Worm (Caenorhabditis elegans): ENCODE measurements around the gene C12D8.21.
A peak's percentile ranks its signal among the peaks of the same experiment; 100 is the strongest.

C12D8.21 gene

ce11 chrV:10256050-10256449 is 15.1 kb upstream of the C12D8.21 start, which contains the start of gene nhr-232:
Gene nhr-232 (plus strand): TSS chrV:10256170.
- TF ChIP-seq lin-35 (GFP tag; optimal IDR thresholded peaks at IDR 0.05) = peak in 1 of 2 experiments; percentile 32
- peak; percentile 17 for TF ChIP-seq lin-14 (GFP tag; optimal IDR thresholded peaks at IDR 0.05)
- peak; percentile 70 for TF ChIP-seq elt-2 (tag; optimal IDR thresholded peaks at IDR 0.05)
- TF ChIP-seq lir-3 (tag; optimal IDR thresholded peaks at IDR 0.05; ENCODE audit: poor library complexity) = no peak
- TF ChIP-seq efl-1 (optimal IDR thresholded peaks at IDR 0.05) = no peak
- TF ChIP-seq efl-1 (GFP tag; optimal IDR thresholded peaks at IDR 0.05 in 1 of 2) = peak in 1 of 2 experiments; percentile 39

ce11 chrV:10255005-10255472 is 14.1 kb upstream of the C12D8.21 start, which contains the start of gene rop-1:
Gene rop-1 (minus strand): TSS chrV:10255055.
- peak in 1 of 2 experiments; percentile 28 for TF ChIP-seq lin-35 (GFP tag; optimal IDR thresholded peaks at IDR 0.05)
- peak in 1 of 2 experiments; percentile 52 for TF ChIP-seq lsy-2 (tag; optimal IDR thresholded peaks at IDR 0.05)
- no peak for TF ChIP-seq unc-62 (GFP tag; optimal IDR thresholded peaks at IDR 0.05)
- TF ChIP-seq ceh-82 (tag; optimal IDR thresholded peaks at IDR 0.05) = peak in 1 of 3 experiments; percentile 3
- no peak for TF ChIP-seq nhr-77 (tag; optimal IDR thresholded peaks at IDR 0.05)
- no peak for TF ChIP-seq ztf-11 (tag; optimal IDR thresholded peaks at IDR 0.05)
- peak in 1 of 2 experiments; percentile 26 for TF ChIP-seq efl-1 (optimal IDR thresholded peaks at IDR 0.05)
- TF ChIP-seq efl-1 (GFP tag; optimal IDR thresholded peaks at IDR 0.05 in 1 of 2) = peak in 1 of 2 experiments; percentile 4
- TF ChIP-seq C16A3.4 (tag; optimal IDR thresholded peaks at IDR 0.05) = no peak
- no peak for TF ChIP-seq zip-4 (GFP tag; optimal IDR thresholded peaks at IDR 0.05)
- TF ChIP-seq elt-2 (tag; optimal IDR thresholded peaks at IDR 0.05) = peak; percentile 5
- TF ChIP-seq tlp-1 (tag; optimal IDR thresholded peaks at IDR 0.05) = no peak
- TF ChIP-seq lir-3 (tag; optimal IDR thresholded peaks at IDR 0.05; ENCODE audit: poor library complexity) = no peak
- peak; percentile 35 for TF ChIP-seq lin-14 (GFP tag; optimal IDR thresholded peaks at IDR 0.05)
- TF ChIP-seq nhr-20 (tag; optimal IDR thresholded peaks at IDR 0.05) = peak; percentile 10
- no peak for TF ChIP-seq dpl-1 (GFP tag; optimal IDR thresholded peaks at IDR 0.05)
- no peak for TF ChIP-seq nhr-28 (tag; optimal IDR thresholded peaks at IDR 0.05)
- TF ChIP-seq nhr-85 (tag) = no peak
- no peak for TF ChIP-seq aha-1 (tag; optimal IDR thresholded peaks at IDR 0.05)
- TF ChIP-seq blmp-1 (tag; optimal IDR thresholded peaks at IDR 0.05) = peak; percentile 89
- TF ChIP-seq ets-5 (GFP tag; IDR thresholded peaks at IDR 0.05) = no peak
- TF ChIP-seq skn-1 (tag; optimal IDR thresholded peaks at IDR 0.05) = peak; percentile 67

ce11 chrV:10252682-10253081 is 11.7 kb upstream of the C12D8.21 start:
- TF ChIP-seq grh-1 (GFP tag; IDR thresholded peaks at IDR 0.05) (no peak), nhr-47 (tag; optimal IDR thresholded peaks at IDR 0.05) (no peak), zag-1 (tag; optimal IDR thresholded peaks at IDR 0.05) (no peak), egl-13 (tag; optimal IDR thresholded peaks at IDR 0.05) (no peak), C16A3.4 (tag; optimal IDR thresholded peaks at IDR 0.05) (no peak), aha-1 (tag; optimal IDR thresholded peaks at IDR 0.05) (no peak), hpl-2 (GFP tag; optimal IDR thresholded peaks at IDR 0.05) (no peak)

ce11 chrV:10249515-10249914 is 8.5 kb upstream of the C12D8.21 start:
- no peak for TF ChIP-seq C34B4.2 (tag; optimal IDR thresholded peaks at IDR 0.05)
- no peak for TF ChIP-seq lsy-2 (tag; optimal IDR thresholded peaks at IDR 0.05)
- no peak for TF ChIP-seq ces-1 (GFP tag; optimal IDR thresholded peaks at IDR 0.05)
- no peak for TF ChIP-seq xbp-1 (tag; optimal IDR thresholded peaks at IDR 0.05)
- no peak for TF ChIP-seq unc-86 (tag; optimal IDR thresholded peaks at IDR 0.05)
- no peak for TF ChIP-seq ceh-88 (GFP tag; IDR thresholded peaks at IDR 0.05)
- TF ChIP-seq vab-15 (tag; optimal IDR thresholded peaks at IDR 0.05) = no peak
- TF ChIP-seq ets-5 (GFP tag; IDR thresholded peaks at IDR 0.05) = no peak
- no peak for TF ChIP-seq sptf-1 (tag; optimal IDR thresholded peaks at IDR 0.05)
- TF ChIP-seq mef-2 (tag; optimal IDR thresholded peaks at IDR 0.05) = no peak
- TF ChIP-seq hlh-4 (tag; optimal IDR thresholded peaks at IDR 0.05) = no peak
